Worm (Caenorhabditis elegans): ENCODE measurements around the gene ZK666.2.
"Not testable (repeated sequence)": the region's sequence is repeated elsewhere in the genome, so short reads cannot be mapped to it uniquely, and the experiment has no call there.

The ZK666.2 gene

DNA sequence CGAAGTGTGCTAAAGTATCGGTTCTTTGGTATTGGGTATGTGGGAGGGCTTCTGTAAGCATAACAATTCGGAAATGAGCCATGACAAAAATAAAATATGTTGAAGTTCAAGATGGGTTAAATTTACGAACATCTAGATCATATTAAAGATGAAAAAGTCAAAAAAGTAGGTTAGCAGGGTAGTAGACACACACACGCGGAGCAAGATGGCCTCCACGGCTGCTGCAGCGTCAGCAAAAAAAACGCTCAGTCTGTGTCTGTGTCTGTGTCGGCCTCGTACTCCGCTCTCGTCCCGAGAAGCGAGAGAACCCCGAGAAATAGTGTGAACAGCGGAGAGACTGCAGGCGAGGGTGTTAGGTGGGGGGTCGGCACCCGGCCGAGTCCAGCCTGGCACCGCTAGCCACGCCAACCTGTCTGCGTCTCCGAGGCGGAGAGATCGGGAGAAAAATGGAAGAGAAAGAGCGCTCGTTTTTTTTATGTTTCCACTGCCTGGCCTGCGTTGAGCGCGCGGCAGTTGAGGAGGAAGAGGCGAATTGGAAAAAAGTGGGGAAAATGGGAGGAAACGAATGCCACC, 30.9 kb upstream of the ZK666.2 start, which contains the start of gene myrf-1:
myrf-1 (minus strand) TSS at position 51 of the 573 bp plus-strand sequence.
- no peak for TF ChIP-seq med-1 (GFP tag; optimal IDR thresholded peaks at IDR 0.05; ENCODE audit: insufficient read depth)
- TF ChIP-seq tab-1 (GFP tag; IDR thresholded peaks at IDR 0.05) = 0 out of 2 replicates have a peak, but pooled peaks have one; percentile 67
- 0 out of 2 replicates have a peak, but pooled peaks have one; percentile 6 for TF ChIP-seq flt-1 (GFP tag; IDR thresholded peaks at IDR 0.05)
- TF ChIP-seq cog-1 (tag; optimal IDR thresholded peaks at IDR 0.05) = peak; percentile 72
- TF ChIP-seq ztf-23 (GFP tag; IDR thresholded peaks at IDR 0.05) = peak; percentile 56; the same call in 1 of the 2 replicates

- TF ChIP-seq flt-1 (GFP tag; IDR thresholded peaks at IDR 0.05) (no peak), klf-2 (GFP tag; conservative IDR thresholded peaks at IDR 0.05) (no peak), cog-1 (tag; optimal IDR thresholded peaks at IDR 0.05) (no peak), T22C8.4 (GFP tag; IDR thresholded peaks at IDR 0.05) (no peak), ztf-23 (GFP tag; IDR thresholded peaks at IDR 0.05) (no peak), ztf-29 (GFP tag; IDR thresholded peaks at IDR 0.05) (no peak), ref-1 (GFP tag; conservative IDR thresholded peaks at IDR 0.05) (no peak), med-1 (GFP tag; optimal IDR thresholded peaks at IDR 0.05; ENCODE audit: insufficient read depth) (no peak)
Measured at ce11 chrII:10501578-10501977, 29.9 kb upstream of the ZK666.2 start.

DNA sequence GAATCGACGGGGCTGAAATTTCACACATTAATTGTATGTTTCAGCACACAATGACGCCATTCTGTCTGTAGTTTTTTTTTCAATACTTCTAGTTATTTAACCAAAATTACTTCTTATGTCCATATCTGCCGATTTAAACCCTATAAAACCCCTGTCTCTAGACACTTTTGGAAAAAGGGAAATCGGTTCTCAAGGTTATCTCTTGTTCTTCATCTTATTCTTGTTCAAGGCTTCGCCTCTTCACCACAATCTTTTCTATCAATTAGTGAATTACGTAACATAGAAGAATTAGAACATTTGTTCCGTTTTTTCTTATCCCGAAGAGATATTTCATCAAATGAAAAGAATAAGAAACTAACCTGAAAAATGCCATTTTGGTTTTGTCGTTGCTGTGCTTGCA, 29.0 kb upstream of the ZK666.2 start:
- TF ChIP-seq T22C8.4 (GFP tag; IDR thresholded peaks at IDR 0.05) = no peak
- no peak for TF ChIP-seq klf-2 (GFP tag; conservative IDR thresholded peaks at IDR 0.05)
- TF ChIP-seq ztf-23 (GFP tag; IDR thresholded peaks at IDR 0.05) = no peak
- no peak for TF ChIP-seq flt-1 (GFP tag; IDR thresholded peaks at IDR 0.05)
- TF ChIP-seq cog-1 (tag; optimal IDR thresholded peaks at IDR 0.05) = no peak
- TF ChIP-seq ztf-29 (GFP tag; IDR thresholded peaks at IDR 0.05) = no peak
- TF ChIP-seq ref-1 (GFP tag; conservative IDR thresholded peaks at IDR 0.05) = no peak
- TF ChIP-seq tab-1 (GFP tag; IDR thresholded peaks at IDR 0.05) = no peak
- TF ChIP-seq med-1 (GFP tag; optimal IDR thresholded peaks at IDR 0.05; ENCODE audit: insufficient read depth) = no peak

- TF ChIP-seq ref-1 (GFP tag; conservative IDR thresholded peaks at IDR 0.05) (no peak), med-1 (GFP tag; optimal IDR thresholded peaks at IDR 0.05; ENCODE audit: insufficient read depth) (no peak), ztf-23 (GFP tag; IDR thresholded peaks at IDR 0.05) (no peak), T22C8.4 (GFP tag; IDR thresholded peaks at IDR 0.05) (no peak), cog-1 (tag; optimal IDR thresholded peaks at IDR 0.05) (no peak), klf-2 (GFP tag; conservative IDR thresholded peaks at IDR 0.05) (no peak), flt-1 (GFP tag; IDR thresholded peaks at IDR 0.05) (no peak), tab-1 (GFP tag; IDR thresholded peaks at IDR 0.05) (no peak), ztf-29 (GFP tag; IDR thresholded peaks at IDR 0.05) (no peak)
Measured at ce11 chrII:10495912-10496311, 24.2 kb upstream of the ZK666.2 start, which contains the start of gene ZK666.12. ZK666.12 (plus strand) TSS chrII:10496212.

DNA sequence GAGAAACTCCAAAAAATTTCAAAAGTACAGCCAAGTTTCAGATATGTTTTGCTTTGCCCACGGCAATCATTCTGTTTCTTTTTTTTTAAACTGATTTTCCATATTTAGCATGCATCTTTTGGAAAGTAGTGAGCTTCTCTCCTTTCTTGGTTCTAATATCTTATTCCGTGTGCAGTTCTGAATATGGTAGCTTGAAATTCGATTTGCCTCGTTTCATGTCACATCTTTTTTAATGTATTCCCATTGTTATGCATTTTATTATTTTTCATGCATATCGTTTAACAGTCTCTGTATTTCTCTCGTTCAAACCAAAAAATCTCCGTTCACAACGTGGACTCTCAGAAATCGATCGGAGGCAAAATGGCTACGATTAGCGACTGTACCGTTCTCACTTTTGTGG, 22.8 kb upstream of the ZK666.2 start, which contains the start of gene ZK666.14:
ZK666.14 (plus strand) TSS at position 301 of the 400 bp plus-strand sequence.
- TF ChIP-seq ref-1 (GFP tag; conservative IDR thresholded peaks at IDR 0.05) (no peak), cog-1 (tag; optimal IDR thresholded peaks at IDR 0.05) (no peak), med-1 (GFP tag; optimal IDR thresholded peaks at IDR 0.05; ENCODE audit: insufficient read depth) (no peak), flt-1 (GFP tag; IDR thresholded peaks at IDR 0.05) (no peak)

ce11 chrII:10493034-10493433, 21.3 kb upstream of the ZK666.2 start, which contains the start of gene ZK666.8:
ZK666.8 (minus strand) TSS chrII:10493134.
- TF ChIP-seq ref-1 (GFP tag; conservative IDR thresholded peaks at IDR 0.05); tab-1 (GFP tag; IDR thresholded peaks at IDR 0.05); cog-1 (tag; optimal IDR thresholded peaks at IDR 0.05): not testable (repeated sequence)

- TF ChIP-seq klf-2 (GFP tag; conservative IDR thresholded peaks at IDR 0.05) = no peak
- no peak for TF ChIP-seq cog-1 (tag; optimal IDR thresholded peaks at IDR 0.05)
- no peak for TF ChIP-seq T22C8.4 (GFP tag; IDR thresholded peaks at IDR 0.05)
- no peak for TF ChIP-seq tab-1 (GFP tag; IDR thresholded peaks at IDR 0.05)
- TF ChIP-seq ref-1 (GFP tag; conservative IDR thresholded peaks at IDR 0.05) = no peak
- no peak for TF ChIP-seq ztf-23 (GFP tag; IDR thresholded peaks at IDR 0.05)
- no peak for TF ChIP-seq ztf-29 (GFP tag; IDR thresholded peaks at IDR 0.05)
- TF ChIP-seq flt-1 (GFP tag; IDR thresholded peaks at IDR 0.05) = no peak
- TF ChIP-seq med-1 (GFP tag; optimal IDR thresholded peaks at IDR 0.05; ENCODE audit: insufficient read depth) = no peak
Measured at ce11 chrII:10490329-10490728, 18.6 kb upstream of the ZK666.2 start, which contains the start of gene clec-61. clec-61 (minus strand) TSS chrII:10490537.

DNA sequence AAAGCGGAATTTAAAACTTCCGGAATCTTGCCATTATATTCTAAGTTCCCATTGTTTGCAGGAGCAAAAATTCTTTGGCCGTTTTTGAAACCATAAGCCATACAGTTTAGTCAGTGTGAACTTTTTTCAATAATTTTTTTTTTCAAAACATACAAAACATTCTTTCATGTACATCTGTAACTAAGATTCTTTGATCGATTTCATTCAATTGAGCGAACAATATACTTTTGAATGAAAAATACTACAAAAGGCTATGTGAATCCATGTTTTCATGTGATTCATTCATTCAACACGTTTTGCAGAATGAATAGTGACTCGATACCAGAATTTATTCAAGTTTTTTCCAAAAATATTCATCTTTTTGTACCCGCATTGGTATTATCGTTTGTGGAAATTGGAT, 15.0 kb upstream of the ZK666.2 start, which contains the start of gene ZK666.15:
ZK666.15 (plus strand) TSS at position 301 of the 400 bp plus-strand sequence.
- TF ChIP-seq T22C8.4 (GFP tag; IDR thresholded peaks at IDR 0.05) = no peak
- no peak for TF ChIP-seq klf-2 (GFP tag; conservative IDR thresholded peaks at IDR 0.05)
- TF ChIP-seq ztf-29 (GFP tag; IDR thresholded peaks at IDR 0.05) = no peak
- TF ChIP-seq tab-1 (GFP tag; IDR thresholded peaks at IDR 0.05) = no peak
- no peak for TF ChIP-seq ref-1 (GFP tag; conservative IDR thresholded peaks at IDR 0.05)

DNA sequence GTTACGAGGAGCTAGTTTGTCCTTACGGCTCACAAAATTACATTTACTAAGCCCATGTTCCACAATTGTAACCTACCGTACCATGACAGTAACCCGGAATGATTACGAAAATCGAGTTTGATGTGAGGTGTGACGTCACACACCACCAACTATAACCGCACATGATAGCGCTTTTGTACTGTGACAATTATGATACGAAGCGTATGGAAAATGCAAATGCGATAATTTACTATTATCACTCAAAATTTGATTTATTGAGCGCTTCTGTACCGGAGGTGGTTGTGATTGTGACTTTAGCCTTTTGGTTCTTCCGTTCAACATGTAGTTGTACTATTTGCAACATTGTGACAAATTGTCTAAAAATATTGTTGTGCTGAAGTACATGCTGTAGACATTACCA, 13.9 kb upstream of the ZK666.2 start:
- TF ChIP-seq ztf-23 (GFP tag; IDR thresholded peaks at IDR 0.05) = no peak
- TF ChIP-seq med-1 (GFP tag; optimal IDR thresholded peaks at IDR 0.05; ENCODE audit: insufficient read depth) = no peak
- TF ChIP-seq T22C8.4 (GFP tag; IDR thresholded peaks at IDR 0.05) = no peak
- TF ChIP-seq tab-1 (GFP tag; IDR thresholded peaks at IDR 0.05) = no peak
- no peak for TF ChIP-seq ref-1 (GFP tag; conservative IDR thresholded peaks at IDR 0.05)
- no peak for TF ChIP-seq flt-1 (GFP tag; IDR thresholded peaks at IDR 0.05)
- TF ChIP-seq ztf-29 (GFP tag; IDR thresholded peaks at IDR 0.05) = no peak
- no peak for TF ChIP-seq klf-2 (GFP tag; conservative IDR thresholded peaks at IDR 0.05)
- TF ChIP-seq cog-1 (tag; optimal IDR thresholded peaks at IDR 0.05) = no peak

ce11 chrII:10483860-10484259, 12.2 kb upstream of the ZK666.2 start:
- no peak for TF ChIP-seq T22C8.4 (GFP tag; IDR thresholded peaks at IDR 0.05)
- TF ChIP-seq cog-1 (tag; optimal IDR thresholded peaks at IDR 0.05) = no peak
- no peak for TF ChIP-seq ref-1 (GFP tag; conservative IDR thresholded peaks at IDR 0.05)
- no peak for TF ChIP-seq ztf-29 (GFP tag; IDR thresholded peaks at IDR 0.05)
- no peak for TF ChIP-seq tab-1 (GFP tag; IDR thresholded peaks at IDR 0.05)
- no peak for TF ChIP-seq med-1 (GFP tag; optimal IDR thresholded peaks at IDR 0.05; ENCODE audit: insufficient read depth)
- no peak for TF ChIP-seq flt-1 (GFP tag; IDR thresholded peaks at IDR 0.05)
- TF ChIP-seq klf-2 (GFP tag; conservative IDR thresholded peaks at IDR 0.05) = no peak
- TF ChIP-seq ztf-23 (GFP tag; IDR thresholded peaks at IDR 0.05) = no peak

All from whole organism, midembryonic.